Worm (Caenorhabditis elegans) whole organism, L3 larva: ENCODE results near the gene W09H1.3.

Source experiments
- ama-1 ChIP-seq: fragments of 150-350 bp; optimal IDR thresholded peaks from 2 replicates; lab custom pipeline; 2018
- ceh-16 ChIP-seq: sonication (generic microtip); optimal IDR thresholded peaks from 2 replicates; lab custom pipeline; 2017; ENCODE audit warnings: missing biosample characterization, missing genetic modification characterization
- elt-1 ChIP-seq: fragments of 150-350 bp; optimal IDR thresholded peaks from 2 replicates; lab custom pipeline; 2014; ENCODE audit warnings: missing biosample characterization, missing genetic modification characterization
- fos-1 ChIP-seq: fragments of 150-350 bp; optimal IDR thresholded peaks from 2 replicates; lab custom pipeline; 2014; ENCODE audit warnings: missing biosample characterization, missing genetic modification characterization
- lin-39 ChIP-seq: fragments of 150-350 bp; optimal IDR thresholded peaks from 2 replicates; lab custom pipeline; 2018; ENCODE audit warnings: missing biosample characterization, missing genetic modification reagents, missing genetic modification characterization
- lsy-12 ChIP-seq: sonication (generic microtip); optimal IDR thresholded peaks from 2 replicates; lab custom pipeline; 2016; ENCODE audit warnings: mild to moderate bottlenecking, missing genetic modification characterization, missing compliant biosample characterization
- nfya-1 ChIP-seq: sonication (generic microtip); optimal IDR thresholded peaks from 2 replicates; lab custom pipeline; 2017; ENCODE audit warnings: missing genetic modification characterization, mild to moderate bottlenecking, missing compliant biosample characterization, antibody characterized with exemption, moderate library complexity; ENCODE audit not compliant: insufficient read depth
- nhr-28 ChIP-seq: fragments of 150-350 bp; optimal IDR thresholded peaks from 2 replicates; lab custom pipeline; 2014; ENCODE audit warnings: missing biosample characterization, missing genetic modification characterization
- sea-2 ChIP-seq: fragments of 150-350 bp; sonication (generic microtip); optimal IDR thresholded peaks from 4 replicates; lab custom pipeline; 2014; ENCODE audit warnings: missing biosample characterization, missing genetic modification reagents, missing genetic modification characterization
- skn-1 ChIP-seq: fragments of 150-350 bp; optimal IDR thresholded peaks from 2 replicates; lab custom pipeline; 2014; ENCODE audit warnings: missing biosample characterization, missing genetic modification characterization
- snpc-4 ChIP-seq: fragments of 150-350 bp; optimal IDR thresholded peaks from 2 replicates; lab custom pipeline; 2014; ENCODE audit warnings: missing biosample characterization, missing genetic modification characterization
- ztf-11 ChIP-seq: fragments of 150-350 bp; optimal IDR thresholded peaks from 2 replicates; lab custom pipeline; 2014; ENCODE audit warnings: missing biosample characterization, missing genetic modification characterization

- TF ChIP-seq lsy-12, result no peak
- no peak for TF ChIP-seq elt-1 (tag; lab: Kevin White, UChicago)
- TF ChIP-seq nhr-28 (tag; lab: Kevin White, UChicago), result no peak
- no peak for TF ChIP-seq sea-2 (GFP tag; lab: Kevin White, UChicago)
- TF ChIP-seq ztf-11 (tag; lab: Kevin White, UChicago), result no peak
- TF ChIP-seq nfya-1, result no peak
- TF ChIP-seq fos-1 (tag; lab: Kevin White, UChicago), result no peak
- no peak for TF ChIP-seq snpc-4 (tag; lab: Kevin White, UChicago)
- no peak for TF ChIP-seq lin-39
- TF ChIP-seq ama-1, result no peak
- no peak for TF ChIP-seq skn-1 (tag; lab: Kevin White, UChicago)
- no peak for TF ChIP-seq ceh-16 (tag; lab: Kevin White, UChicago)
Measured at ce11 chrII:13159869-13160268, 24.4 kb upstream of the W09H1.3 start.
